Worm (Caenorhabditis elegans) whole organism, L1 larva: Measurements from ENCODE around the gene C17G10.13.

Experiments used
- C16A3.4 ChIP-seq: fragments of 150-350 bp; optimal IDR thresholded peaks from 2 replicates; lab custom pipeline; 2014; ENCODE audit warnings: missing biosample characterization, missing genetic modification characterization
- F16B12.6 ChIP-seq: fragments of 150-350 bp; optimal IDR thresholded peaks from 2 replicates; lab custom pipeline; 2014; ENCODE audit warnings: missing biosample characterization, missing genetic modification characterization
- aha-1 ChIP-seq: fragments of 150-350 bp; optimal IDR thresholded peaks from 2 replicates; lab custom pipeline; 2014; ENCODE audit warnings: missing biosample characterization, missing genetic modification characterization
- blmp-1 ChIP-seq: fragments of 150-350 bp; optimal IDR thresholded peaks from 2 replicates; lab custom pipeline; 2014; ENCODE audit warnings: missing biosample characterization, missing genetic modification characterization
- ceh-82 ChIP-seq, 3 experiments: fragments of 150-350 bp in 1 of 3; sonication (generic microtip) in 2 of 3; optimal IDR thresholded peaks; 2 replicates each; lab custom pipeline; 2014 to 2017; ENCODE audit warnings: missing biosample characterization in 3 of 3, missing genetic modification characterization in 3 of 3
- ces-1 ChIP-seq: fragments of 150-350 bp; optimal IDR thresholded peaks from 2 replicates; lab custom pipeline; 2014; ENCODE audit warnings: missing biosample characterization, missing genetic modification reagents, missing genetic modification characterization
- efl-1 ChIP-seq, 4 experiments: fragments of 150-350 bp; optimal IDR thresholded peaks in 3 of 4; peaks in 1 of 4; 1 replicate in 1 of 4; 2 replicates in 3 of 4; lab custom pipeline; 2014; ENCODE audit warnings: missing biosample characterization in 2 of 4, missing genetic modification characterization in 2 of 4, missing genetic modification reagents in 2 of 4
- efl-3 ChIP-seq: fragments of 200-800 bp; sonication (Bioruptor generic); optimal IDR thresholded peaks from 2 replicates; lab custom pipeline; 2018; ENCODE audit warnings: mild to moderate bottlenecking, missing genetic modification characterization, missing compliant biosample characterization
- egl-13 ChIP-seq: sonication (generic microtip); optimal IDR thresholded peaks from 2 replicates; lab custom pipeline; 2016; ENCODE audit warnings: missing genotype, missing genetic modification reagents, missing genetic modification characterization, missing compliant biosample characterization
- elt-2 ChIP-seq: sonication (generic microtip); optimal IDR thresholded peaks from 2 replicates; lab custom pipeline; 2016; ENCODE audit warnings: missing genetic modification characterization, mild to moderate bottlenecking, inconsistent platforms, missing compliant biosample characterization, missing genetic modification reagents
- ets-5 ChIP-seq: fragments of 200-800 bp; sonication (Bioruptor generic); IDR thresholded peaks from 2 replicates; pipeline ENCODE4 v1.3.6; 2022; ENCODE audit warnings: missing genetic modification characterization, missing compliant biosample characterization
- fkh-8 ChIP-seq: sonication (generic microtip); optimal IDR thresholded peaks from 2 replicates; lab custom pipeline; 2016; ENCODE audit warnings: mild to moderate bottlenecking, missing genetic modification characterization, missing compliant biosample characterization
- fos-1 ChIP-seq: fragments of 150-350 bp; optimal IDR thresholded peaks from 2 replicates; lab custom pipeline; 2014; ENCODE audit warnings: missing biosample characterization, missing genetic modification characterization
- grh-1 ChIP-seq: fragments of 200-800 bp; sonication (Bioruptor generic); IDR thresholded peaks from 2 replicates; pipeline ENCODE4 v1.3.6; 2022; ENCODE audit warnings: missing genetic modification reagents, missing genetic modification characterization, missing compliant biosample characterization
- hlh-17 ChIP-seq: fragments of 200-800 bp; sonication (Bioruptor generic); optimal IDR thresholded peaks from 2 replicates; lab custom pipeline; 2018; ENCODE audit warnings: missing genetic modification characterization, mild to moderate bottlenecking, missing compliant biosample characterization, moderate library complexity, borderline replicate concordance
- hlh-4 ChIP-seq: sonication (generic microtip); optimal IDR thresholded peaks from 2 replicates; lab custom pipeline; 2016; ENCODE audit warnings: mild to moderate bottlenecking, missing genetic modification characterization, missing compliant biosample characterization
- irx-1 ChIP-seq: sonication (generic microtip); optimal IDR thresholded peaks from 2 replicates; lab custom pipeline; 2016; ENCODE audit warnings: missing genetic modification characterization, missing compliant biosample characterization
- isw-1 ChIP-seq: fragments of 200-800 bp; sonication (Bioruptor generic); IDR thresholded peaks from 2 replicates; pipeline ENCODE4 v1.3.6; 2022; ENCODE audit warnings: missing genetic modification characterization, missing compliant biosample characterization
- jun-1 ChIP-seq: fragments of 150-350 bp; optimal IDR thresholded peaks from 2 replicates; lab custom pipeline; 2014; ENCODE audit warnings: missing biosample characterization, missing genetic modification reagents, missing genetic modification characterization
- lin-13 ChIP-seq: fragments of 150-350 bp; optimal IDR thresholded peaks from 2 replicates; lab custom pipeline; 2014; ENCODE audit warnings: missing biosample characterization, missing genetic modification reagents, missing genetic modification characterization
- lin-15B ChIP-seq: fragments of 150-350 bp; sonication (generic microtip); optimal IDR thresholded peaks from 3 replicates; lab custom pipeline; 2014; ENCODE audit warnings: missing biosample characterization, missing genetic modification characterization
- lin-35 ChIP-seq, 2 experiments: fragments of 150-350 bp; optimal IDR thresholded peaks; 2 replicates each; lab custom pipeline; 2014; ENCODE audit warnings: missing biosample characterization in 2 of 2, missing genetic modification characterization in 2 of 2, missing genetic modification reagents in 2 of 2
- lsy-2 ChIP-seq, 2 experiments: fragments of 150-350 bp; optimal IDR thresholded peaks; 2 replicates each; lab custom pipeline; 2014; ENCODE audit warnings: missing biosample characterization in 2 of 2, missing genetic modification characterization in 2 of 2
- mdl-1 ChIP-seq, 2 experiments: fragments of 150-350 bp; optimal IDR thresholded peaks; 2 replicates each; lab custom pipeline; 2014 to 2017; ENCODE audit warnings: missing biosample characterization in 2 of 2, missing genetic modification characterization in 2 of 2, inconsistent platforms in 1 of 2
- mep-1 ChIP-seq: fragments of 150-350 bp; optimal IDR thresholded peaks from 2 replicates; lab custom pipeline; 2014; ENCODE audit warnings: missing biosample characterization, missing genetic modification characterization
- nhr-11 ChIP-seq: fragments of 150-350 bp; optimal IDR thresholded peaks from 2 replicates; lab custom pipeline; 2014; ENCODE audit warnings: missing biosample characterization, missing genetic modification characterization
- nhr-12 ChIP-seq: sonication (generic microtip); optimal IDR thresholded peaks from 2 replicates; lab custom pipeline; 2017; ENCODE audit warnings: missing biosample characterization, missing genetic modification characterization
- nhr-20 ChIP-seq: sonication (generic microtip); optimal IDR thresholded peaks from 2 replicates; lab custom pipeline; 2016; ENCODE audit warnings: mild to moderate bottlenecking, missing genetic modification characterization, missing compliant biosample characterization
- nhr-71 ChIP-seq: sonication (generic microtip); optimal IDR thresholded peaks from 2 replicates; lab custom pipeline; 2016; ENCODE audit warnings: mild to moderate bottlenecking, missing genetic modification characterization, moderate library complexity, missing compliant biosample characterization
- nhr-76 ChIP-seq: sonication (generic microtip); optimal IDR thresholded peaks from 2 replicates; lab custom pipeline; 2017; ENCODE audit warnings: missing biosample characterization, missing genetic modification characterization
- nhr-85 ChIP-seq: sonication (generic microtip); peaks from one replicate; lab custom pipeline; 2016; ENCODE audit warnings: missing genetic modification characterization, inconsistent platforms, missing compliant biosample characterization
- nhr-90 ChIP-seq: sonication (generic microtip); optimal IDR thresholded peaks from 2 replicates; lab custom pipeline; 2016; ENCODE audit warnings: mild to moderate bottlenecking, missing genetic modification characterization, missing compliant biosample characterization; ENCODE audit not compliant: poor library complexity
- pqm-1 ChIP-seq: sonication (generic microtip); optimal IDR thresholded peaks from 3 replicates; lab custom pipeline; 2017; ENCODE audit warnings: missing biosample characterization, missing genetic modification characterization
- rnt-1 ChIP-seq: sonication (generic microtip); optimal IDR thresholded peaks from 2 replicates; lab custom pipeline; 2016; ENCODE audit warnings: mild to moderate bottlenecking, missing genetic modification characterization, moderate library complexity, missing compliant biosample characterization
- skn-1 ChIP-seq: fragments of 150-350 bp; optimal IDR thresholded peaks from 2 replicates; lab custom pipeline; 2014; ENCODE audit warnings: missing biosample characterization, missing genetic modification characterization
- snu-23 ChIP-seq: sonication (generic microtip); optimal IDR thresholded peaks from 2 replicates; lab custom pipeline; 2016; ENCODE audit warnings: missing genetic modification characterization, missing compliant biosample characterization
- sup-37 ChIP-seq: fragments of 200-800 bp; sonication (Bioruptor generic); optimal IDR thresholded peaks from 2 replicates; lab custom pipeline; 2018; ENCODE audit warnings: mild to moderate bottlenecking, missing genetic modification characterization, missing compliant biosample characterization
- swsn-7 ChIP-seq: sonication (generic microtip); optimal IDR thresholded peaks from 2 replicates; lab custom pipeline; 2016; ENCODE audit warnings: missing genetic modification characterization, missing compliant biosample characterization
- unc-30 ChIP-seq: sonication (generic microtip); optimal IDR thresholded peaks from 2 replicates; lab custom pipeline; 2017; ENCODE audit warnings: missing biosample characterization, missing genetic modification characterization
- unc-62 ChIP-seq: fragments of 150-350 bp; optimal IDR thresholded peaks from 2 replicates; lab custom pipeline; 2014; ENCODE audit warnings: missing biosample characterization, missing genetic modification reagents, missing genetic modification characterization
- xbp-1 ChIP-seq: sonication (generic microtip); optimal IDR thresholded peaks from 2 replicates; lab custom pipeline; 2016; ENCODE audit warnings: missing genetic modification characterization, missing compliant biosample characterization
- ztf-11 ChIP-seq, 2 experiments: sonication (generic microtip); optimal IDR thresholded peaks; 2 replicates each; lab custom pipeline; 2016 to 2017; ENCODE audit warnings: missing genetic modification characterization in 2 of 2, missing biosample characterization in 1 of 2, missing compliant biosample characterization in 1 of 2

The C17G10.13 gene

ce11 chrII:5605538-5605945 lies 16.0 kb upstream of the C17G10.13 start (continued):
- TF ChIP-seq F16B12.6 (tag; lab: Kevin White, UChicago) (no peak), nhr-85 (peak; percentile 100), hlh-17 (no peak), nhr-76 (tag; lab: Kevin White, UChicago) (no peak), ztf-11 (tag; optimal IDR thresholded peaks at IDR 0.05; lab: Kevin White, UChicago) (no peak), nhr-20 (tag; lab: Kevin White, UChicago) (peak; percentile 93), ets-5 (GFP tag; lab: Robert Waterston, UW) (no peak), rnt-1 (tag; lab: Kevin White, UChicago) (no peak), C16A3.4 (tag; lab: Kevin White, UChicago) (peak; percentile 56), elt-2 (tag; lab: Kevin White, UChicago) (peak; percentile 88), efl-1 (optimal IDR thresholded peaks at IDR 0.05; lab: Kevin White, UChicago) (peak; percentile 11 to 38), efl-1 (GFP tag; optimal IDR thresholded peaks at IDR 0.05 in 1 of 2; lab: Kevin White, UChicago) (no peak), ces-1 (GFP tag; lab: Kevin White, UChicago) (no peak), lin-35 (GFP tag; optimal IDR thresholded peaks at IDR 0.05; lab: Kevin White, UChicago) (peak in 1 of 2 experiments; percentile 66), unc-62 (GFP tag; lab: Kevin White, UChicago) (no peak), aha-1 (tag; lab: Kevin White, UChicago) (no peak), swsn-7 (no peak), mep-1 (tag; lab: Kevin White, UChicago) (peak; percentile 29), xbp-1 (tag; lab: Kevin White, UChicago) (peak; percentile 13), skn-1 (tag; lab: Kevin White, UChicago) (no peak), sup-37 (GFP tag; lab: Kevin White, UChicago) (no peak), fkh-8 (tag; lab: Kevin White, UChicago) (no peak), nhr-11 (no peak), jun-1 (tag; lab: Kevin White, UChicago) (peak; percentile 35), nhr-90 (tag; lab: Kevin White, UChicago) (peak; percentile 72), lin-15B (tag; lab: Kevin White, UChicago) (no peak), efl-3 (GFP tag; lab: Kevin White, UChicago) (no peak), egl-13 (tag; lab: Kevin White, UChicago) (no peak), lin-13 (peak; percentile 3), pqm-1 (no peak), snu-23 (GFP tag; lab: Kevin White, UChicago) (peak; percentile 89), grh-1 (peak; percentile 82), hlh-4 (tag; lab: Kevin White, UChicago) (no peak), nhr-12 (tag; lab: Kevin White, UChicago) (no peak), lsy-2 (tag; optimal IDR thresholded peaks at IDR 0.05; lab: Kevin White, UChicago) (peak; percentile 31 to 72), isw-1 (GFP tag; lab: Robert Waterston, UW) (no peak), blmp-1 (tag; lab: Kevin White, UChicago) (peak; percentile 93), mdl-1 (tag; optimal IDR thresholded peaks at IDR 0.05; lab: Kevin White, UChicago) (peak in 1 of 2 experiments; percentile 20), nhr-71 (peak; percentile 87), irx-1 (peak; percentile 56), fos-1 (tag; lab: Kevin White, UChicago) (no peak)
- TF ChIP-seq, all 84 proteins: peak for 29

- TF ChIP-seq efl-1 (optimal IDR thresholded peaks at IDR 0.05; lab: Kevin White, UChicago) (no peak), efl-1 (GFP tag; optimal IDR thresholded peaks at IDR 0.05 in 1 of 2; lab: Kevin White, UChicago) (peak in 1 of 2 experiments; percentile 68), ceh-82 (tag; optimal IDR thresholded peaks at IDR 0.05; lab: Kevin White, UChicago) (no peak), unc-30 (tag; lab: Kevin White, UChicago) (no peak), nhr-85 (peak; percentile 61), jun-1 (tag; lab: Kevin White, UChicago) (no peak), nhr-20 (tag; lab: Kevin White, UChicago) (peak; percentile 19)
Observed at ce11 chrII:5604441-5604840, 14.9 kb upstream of the C17G10.13 start.
